Fruit fly (Drosophila melanogaster): ENCODE results near the gene CG31676.

Gene CG31676

dm6 chr2L:20811039-20811652 is 29.4 kb upstream of the CG31676 start:
- TF ChIP-seq kay (GFP tag; ENCODE audit: borderline replicate concordance) (no peak), CG14711 (tag; optimal IDR thresholded peaks at IDR 0.05) (no peak), Hr96 (GFP tag; optimal IDR thresholded peaks at IDR 0.05) (no peak), CG5204 (GFP tag; optimal IDR thresholded peaks at IDR 0.05) (no peak), Mnt (GFP tag; optimal IDR thresholded peaks at IDR 0.05) (peak; percentile 13), CG7101 (tag; optimal IDR thresholded peaks at IDR 0.05) (no peak), CG11617 (GFP tag; optimal IDR thresholded peaks at IDR 0.05) (no peak), Crg-1 (GFP tag; optimal IDR thresholded peaks at IDR 0.05) (no peak), CG1620 (GFP tag; optimal IDR thresholded peaks at IDR 0.05) (no peak), pad (GFP tag; optimal IDR thresholded peaks at IDR 0.05) (no peak), Clk (GFP tag; optimal IDR thresholded peaks at IDR 0.05) (no peak), CG33017 (tag; optimal IDR thresholded peaks at IDR 0.05) (peak; percentile 6), CG7045 (GFP tag; optimal IDR thresholded peaks at IDR 0.05) (no peak)

- TF ChIP-seq CG7045 (GFP tag; optimal IDR thresholded peaks at IDR 0.05) (no peak), cic (GFP tag; optimal IDR thresholded peaks at IDR 0.05) (no peak), kay (GFP tag; ENCODE audit: borderline replicate concordance) (peak; percentile 27), tj (GFP tag; optimal IDR thresholded peaks at IDR 0.05) (peak; percentile 37)
These were observed 28.0 kb upstream of the CG31676 start for dm6 chr2L:20812283-20813189.

DNA sequence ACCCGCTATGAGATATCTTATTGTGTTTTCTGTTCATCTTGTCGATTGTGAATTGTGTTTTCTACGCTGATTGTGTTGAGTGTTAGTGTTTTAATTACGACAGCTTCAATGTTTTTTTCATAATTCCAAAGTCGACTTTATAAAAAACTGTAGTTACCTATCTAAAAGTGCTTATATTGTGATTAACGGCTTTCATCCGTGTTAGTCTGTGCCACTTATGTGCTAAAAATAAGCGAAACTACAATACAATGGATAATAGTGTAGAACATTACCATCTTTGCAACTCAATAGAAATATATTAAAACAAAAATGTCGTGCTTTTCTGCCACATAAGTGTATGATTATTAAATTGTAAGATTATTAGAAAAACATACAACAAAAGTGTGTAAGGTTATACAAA is 24.4 kb upstream of the CG31676 start, which contains the start of gene CG33322:
Gene CG33322 (minus strand): TSS at position 101 of the 400 bp plus-strand sequence.
- TF ChIP-seq Crg-1 (GFP tag; optimal IDR thresholded peaks at IDR 0.05) (no peak), kay (GFP tag; ENCODE audit: borderline replicate concordance) (no peak), CG5204 (GFP tag; optimal IDR thresholded peaks at IDR 0.05) (no peak)

dm6 chr2L:20817170-20817569 is 23.4 kb upstream of the CG31676 start, which contains the start of gene CheB38b:
Gene CheB38b (minus strand): TSS chr2L:20817270.
- TF ChIP-seq ovo (GFP tag; optimal IDR thresholded peaks at IDR 0.05): no peak
- no peak for TF ChIP-seq Hr96 (GFP tag; optimal IDR thresholded peaks at IDR 0.05)
- TF ChIP-seq pad (GFP tag; optimal IDR thresholded peaks at IDR 0.05): no peak
- no peak for TF ChIP-seq kay (GFP tag; ENCODE audit: borderline replicate concordance)
- TF ChIP-seq CG7101 (tag; optimal IDR thresholded peaks at IDR 0.05): no peak
- no peak for TF ChIP-seq tj (GFP tag; optimal IDR thresholded peaks at IDR 0.05)

DNA sequence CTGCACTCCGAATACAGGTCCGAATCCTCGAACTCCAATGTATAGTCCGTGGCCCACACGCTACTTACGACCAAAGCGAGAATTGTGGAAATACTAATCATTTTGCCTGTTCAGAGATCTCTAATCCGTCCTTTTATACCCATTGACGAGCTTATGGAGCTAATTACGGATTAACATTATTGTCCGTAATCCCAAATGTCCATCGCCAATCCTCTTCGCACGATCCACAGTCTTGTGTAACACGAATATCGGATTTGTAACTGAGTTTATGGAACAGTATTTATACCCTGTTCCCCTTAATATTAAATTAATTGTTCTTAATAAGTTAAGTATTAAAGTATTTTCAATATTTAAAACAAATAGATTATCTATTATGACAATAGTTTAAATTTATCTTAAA is 22.1 kb upstream of the CG31676 start, which contains the start of gene CheB38a:
Gene CheB38a (minus strand): TSS at position 101 of the 400 bp plus-strand sequence.
- TF ChIP-seq cic (GFP tag; optimal IDR thresholded peaks at IDR 0.05) (no peak), toe (GFP tag; optimal IDR thresholded peaks at IDR 0.05) (no peak), cnc (optimal IDR thresholded peaks at IDR 0.05) (no peak), tj (GFP tag; optimal IDR thresholded peaks at IDR 0.05) (no peak), Crg-1 (GFP tag; optimal IDR thresholded peaks at IDR 0.05) (no peak), CG14711 (tag; optimal IDR thresholded peaks at IDR 0.05) (no peak), Hr96 (GFP tag; optimal IDR thresholded peaks at IDR 0.05) (no peak), CG1620 (GFP tag; optimal IDR thresholded peaks at IDR 0.05) (no peak), pad (GFP tag; optimal IDR thresholded peaks at IDR 0.05) (no peak), CG12768 (GFP tag; optimal IDR thresholded peaks at IDR 0.05) (no peak), kay (GFP tag; ENCODE audit: borderline replicate concordance) (no peak)

dm6 chr2L:20820767-20821166 is 19.8 kb upstream of the CG31676 start, which contains the start of gene CheB38c:
Gene CheB38c (minus strand): TSS chr2L:20820867.
- no peak for TF ChIP-seq CG12768 (GFP tag; optimal IDR thresholded peaks at IDR 0.05)
- TF ChIP-seq CG5204 (GFP tag; optimal IDR thresholded peaks at IDR 0.05): no peak
- no peak for TF ChIP-seq toe (GFP tag; optimal IDR thresholded peaks at IDR 0.05)
- TF ChIP-seq Mnt (GFP tag; optimal IDR thresholded peaks at IDR 0.05): no peak
- TF ChIP-seq Crg-1 (GFP tag; optimal IDR thresholded peaks at IDR 0.05): no peak
- no peak for TF ChIP-seq bab1 (GFP tag; optimal IDR thresholded peaks at IDR 0.05)
- no peak for TF ChIP-seq ovo (GFP tag; optimal IDR thresholded peaks at IDR 0.05)
- no peak for TF ChIP-seq kay (GFP tag; ENCODE audit: borderline replicate concordance)
- no peak for TF ChIP-seq Clk (GFP tag; optimal IDR thresholded peaks at IDR 0.05)
- TF ChIP-seq CG33017 (tag; optimal IDR thresholded peaks at IDR 0.05): no peak
